Worm (Caenorhabditis elegans): ENCODE measurements around the gene hot-4.

ce11 chrIII:6179062-6179461 lies 38.2 kb upstream of the hot-4 start:
- TF ChIP-seq flt-1 (GFP tag; IDR thresholded peaks at IDR 0.05) = no peak
- TF ChIP-seq ztf-23 (GFP tag; IDR thresholded peaks at IDR 0.05) = no peak
- TF ChIP-seq ref-1 (GFP tag; conservative IDR thresholded peaks at IDR 0.05) = no peak
- TF ChIP-seq tab-1 (GFP tag; IDR thresholded peaks at IDR 0.05) = no peak
- TF ChIP-seq med-1 (GFP tag; optimal IDR thresholded peaks at IDR 0.05; ENCODE audit: insufficient read depth) = no peak
- no peak for TF ChIP-seq klf-2 (GFP tag; conservative IDR thresholded peaks at IDR 0.05)
- TF ChIP-seq ztf-29 (GFP tag; IDR thresholded peaks at IDR 0.05) = no peak
- TF ChIP-seq cog-1 (tag; optimal IDR thresholded peaks at IDR 0.05) = no peak
